Worm (Caenorhabditis elegans) whole organism, L1 larva: ENCODE results near the gene Y45F10B.59.

Experiments
- C34B4.2 ChIP-seq: sonication (generic microtip); optimal IDR thresholded peaks from 2 replicates; lab custom pipeline; 2017; ENCODE audit warnings: mild to moderate bottlenecking, missing genetic modification characterization, missing compliant biosample characterization
- F16B12.6 ChIP-seq: fragments of 150-350 bp; optimal IDR thresholded peaks from 2 replicates; lab custom pipeline; 2014; ENCODE audit warnings: missing biosample characterization, missing genetic modification characterization
- aha-1 ChIP-seq: fragments of 150-350 bp; optimal IDR thresholded peaks from 2 replicates; lab custom pipeline; 2014; ENCODE audit warnings: missing biosample characterization, missing genetic modification characterization
- aly-2 ChIP-seq: fragments of 150-350 bp; optimal IDR thresholded peaks from 2 replicates; lab custom pipeline; 2014; ENCODE audit warnings: missing biosample characterization, missing genetic modification characterization
- ama-1 ChIP-seq: fragments of 150-350 bp; optimal IDR thresholded peaks from 2 replicates; lab custom pipeline; 2014
- ces-1 ChIP-seq: fragments of 150-350 bp; optimal IDR thresholded peaks from 2 replicates; lab custom pipeline; 2014; ENCODE audit warnings: missing biosample characterization, missing genetic modification reagents, missing genetic modification characterization
- efl-1 ChIP-seq, 4 experiments: fragments of 150-350 bp; optimal IDR thresholded peaks in 3 of 4; peaks in 1 of 4; 1 replicate in 1 of 4; 2 replicates in 3 of 4; lab custom pipeline; 2014; ENCODE audit warnings: missing biosample characterization in 2 of 4, missing genetic modification characterization in 2 of 4, missing genetic modification reagents in 2 of 4
- egl-13 ChIP-seq: sonication (generic microtip); optimal IDR thresholded peaks from 2 replicates; lab custom pipeline; 2016; ENCODE audit warnings: missing genotype, missing genetic modification reagents, missing genetic modification characterization, missing compliant biosample characterization
- elt-2 ChIP-seq: sonication (generic microtip); optimal IDR thresholded peaks from 2 replicates; lab custom pipeline; 2016; ENCODE audit warnings: missing genetic modification characterization, mild to moderate bottlenecking, inconsistent platforms, missing compliant biosample characterization, missing genetic modification reagents
- elt-3 ChIP-seq, 6 experiments: fragments of 150-350 bp in 1 of 6; sonication (generic microtip); optimal IDR thresholded peaks; 2 replicates each; lab custom pipeline; 2017 to 2018; ENCODE audit warnings: missing biosample characterization in 6 of 6, missing genetic modification characterization in 6 of 6, inconsistent platforms in 1 of 6
- ets-5 ChIP-seq: fragments of 200-800 bp; sonication (Bioruptor generic); IDR thresholded peaks from 2 replicates; pipeline ENCODE4 v1.3.6; 2022; ENCODE audit warnings: missing genetic modification characterization, missing compliant biosample characterization
- fkh-8 ChIP-seq: sonication (generic microtip); optimal IDR thresholded peaks from 2 replicates; lab custom pipeline; 2016; ENCODE audit warnings: mild to moderate bottlenecking, missing genetic modification characterization, missing compliant biosample characterization
- hlh-4 ChIP-seq: sonication (generic microtip); optimal IDR thresholded peaks from 2 replicates; lab custom pipeline; 2016; ENCODE audit warnings: mild to moderate bottlenecking, missing genetic modification characterization, missing compliant biosample characterization
- hpl-2 ChIP-seq: fragments of 150-350 bp; optimal IDR thresholded peaks from 2 replicates; lab custom pipeline; 2014; ENCODE audit warnings: missing biosample characterization, missing genetic modification reagents, missing genetic modification characterization
- isw-1 ChIP-seq: fragments of 200-800 bp; sonication (Bioruptor generic); IDR thresholded peaks from 2 replicates; pipeline ENCODE4 v1.3.6; 2022; ENCODE audit warnings: missing genetic modification characterization, missing compliant biosample characterization
- jun-1 ChIP-seq: fragments of 150-350 bp; optimal IDR thresholded peaks from 2 replicates; lab custom pipeline; 2014; ENCODE audit warnings: missing biosample characterization, missing genetic modification reagents, missing genetic modification characterization
- lin-13 ChIP-seq: fragments of 150-350 bp; optimal IDR thresholded peaks from 2 replicates; lab custom pipeline; 2014; ENCODE audit warnings: missing biosample characterization, missing genetic modification reagents, missing genetic modification characterization
- lin-15B ChIP-seq: fragments of 150-350 bp; sonication (generic microtip); optimal IDR thresholded peaks from 3 replicates; lab custom pipeline; 2014; ENCODE audit warnings: missing biosample characterization, missing genetic modification characterization
- lin-35 ChIP-seq, 2 experiments: fragments of 150-350 bp; optimal IDR thresholded peaks; 2 replicates each; lab custom pipeline; 2014; ENCODE audit warnings: missing biosample characterization in 2 of 2, missing genetic modification characterization in 2 of 2, missing genetic modification reagents in 2 of 2
- lin-39 ChIP-seq: fragments of 150-350 bp; optimal IDR thresholded peaks from 2 replicates; lab custom pipeline; 2014; ENCODE audit warnings: missing biosample characterization, missing genetic modification reagents, missing genetic modification characterization
- lir-3 ChIP-seq: sonication (generic microtip); optimal IDR thresholded peaks from 2 replicates; lab custom pipeline; 2016; ENCODE audit warnings: mild to moderate bottlenecking, missing genetic modification characterization, moderate library complexity, missing compliant biosample characterization; ENCODE audit not compliant: poor library complexity
- mab-9 ChIP-seq: fragments of 200-800 bp; sonication (Bioruptor generic); IDR thresholded peaks from 2 replicates; pipeline ENCODE4 v1.3.6; 2022; ENCODE audit warnings: missing genetic modification reagents, missing genetic modification characterization, missing compliant biosample characterization
- mef-2 ChIP-seq: fragments of 150-350 bp; optimal IDR thresholded peaks from 2 replicates; lab custom pipeline; 2014; ENCODE audit warnings: missing biosample characterization, missing genetic modification characterization
- nhr-11 ChIP-seq: fragments of 150-350 bp; optimal IDR thresholded peaks from 2 replicates; lab custom pipeline; 2014; ENCODE audit warnings: missing biosample characterization, missing genetic modification characterization
- nhr-19 ChIP-seq: fragments of 200-800 bp; sonication (Bioruptor generic); conservative IDR thresholded peaks from 2 replicates; pipeline ENCODE4 v1.3.6; 2022; ENCODE audit warnings: missing genetic modification characterization, missing compliant biosample characterization
- nhr-20 ChIP-seq: sonication (generic microtip); optimal IDR thresholded peaks from 2 replicates; lab custom pipeline; 2016; ENCODE audit warnings: mild to moderate bottlenecking, missing genetic modification characterization, missing compliant biosample characterization
- nhr-237 ChIP-seq: fragments of 150-350 bp; optimal IDR thresholded peaks from 2 replicates; lab custom pipeline; 2014; ENCODE audit warnings: missing biosample characterization, missing genetic modification characterization
- nhr-71 ChIP-seq: sonication (generic microtip); optimal IDR thresholded peaks from 2 replicates; lab custom pipeline; 2016; ENCODE audit warnings: mild to moderate bottlenecking, missing genetic modification characterization, moderate library complexity, missing compliant biosample characterization
- nhr-76 ChIP-seq: sonication (generic microtip); optimal IDR thresholded peaks from 2 replicates; lab custom pipeline; 2017; ENCODE audit warnings: missing biosample characterization, missing genetic modification characterization
- nhr-77 ChIP-seq: fragments of 150-350 bp; optimal IDR thresholded peaks from 2 replicates; lab custom pipeline; 2014; ENCODE audit warnings: missing biosample characterization, missing genetic modification characterization
- nhr-85 ChIP-seq: sonication (generic microtip); peaks from one replicate; lab custom pipeline; 2016; ENCODE audit warnings: missing genetic modification characterization, inconsistent platforms, missing compliant biosample characterization
- pag-3 ChIP-seq: sonication (generic microtip); optimal IDR thresholded peaks from 2 replicates; lab custom pipeline; 2017; ENCODE audit warnings: missing genetic modification characterization, mild to moderate bottlenecking, missing compliant biosample characterization, antibody characterized with exemption, borderline replicate concordance; ENCODE audit not compliant: insufficient read depth
- pqm-1 ChIP-seq: sonication (generic microtip); optimal IDR thresholded peaks from 3 replicates; lab custom pipeline; 2017; ENCODE audit warnings: missing biosample characterization, missing genetic modification characterization
- rnt-1 ChIP-seq: sonication (generic microtip); optimal IDR thresholded peaks from 2 replicates; lab custom pipeline; 2016; ENCODE audit warnings: mild to moderate bottlenecking, missing genetic modification characterization, moderate library complexity, missing compliant biosample characterization
- sup-37 ChIP-seq: fragments of 200-800 bp; sonication (Bioruptor generic); optimal IDR thresholded peaks from 2 replicates; lab custom pipeline; 2018; ENCODE audit warnings: mild to moderate bottlenecking, missing genetic modification characterization, missing compliant biosample characterization
- tlp-1 ChIP-seq: fragments of 150-350 bp; optimal IDR thresholded peaks from 2 replicates; lab custom pipeline; 2014; ENCODE audit warnings: missing biosample characterization, missing genetic modification characterization
- unc-130 ChIP-seq: fragments of 150-350 bp; optimal IDR thresholded peaks from 2 replicates; lab custom pipeline; 2017; ENCODE audit warnings: missing biosample characterization, missing genetic modification characterization, inconsistent platforms
- xbp-1 ChIP-seq: sonication (generic microtip); optimal IDR thresholded peaks from 2 replicates; lab custom pipeline; 2016; ENCODE audit warnings: missing genetic modification characterization, missing compliant biosample characterization
- zag-1 ChIP-seq: fragments of 150-350 bp; optimal IDR thresholded peaks from 2 replicates; lab custom pipeline; 2014; ENCODE audit warnings: missing biosample characterization, missing genetic modification characterization
- ztf-11 ChIP-seq, 2 experiments: sonication (generic microtip); optimal IDR thresholded peaks; 2 replicates each; lab custom pipeline; 2016 to 2017; ENCODE audit warnings: missing genetic modification characterization in 2 of 2, missing biosample characterization in 1 of 2, missing compliant biosample characterization in 1 of 2
- ztf-4 ChIP-seq: fragments of 150-350 bp; optimal IDR thresholded peaks from 2 replicates; lab custom pipeline; 2014; ENCODE audit warnings: missing biosample characterization, missing genetic modification characterization

Y45F10B.59 gene

ce11 chrIV:13626469-13626868, 24.1 kb downstream of the Y45F10B.59 start, which contains the start of gene sru-21:
TSS of gene sru-21 (plus strand) at chrIV:13626769.
- TF ChIP-seq nhr-77 (tag; lab: Kevin White, UChicago) = no peak

- no peak for TF ChIP-seq ztf-4
- no peak for TF ChIP-seq ets-5 (GFP tag; lab: Robert Waterston, UW)
- no peak for TF ChIP-seq F16B12.6
- no peak for TF ChIP-seq lin-39 (tag; lab: Kevin White, UChicago)
- TF ChIP-seq egl-13 (tag; lab: Kevin White, UChicago) = no peak
- TF ChIP-seq nhr-71 = no peak
- no peak for TF ChIP-seq isw-1 (GFP tag; lab: Robert Waterston, UW)
- no peak for TF ChIP-seq fkh-8 (tag; lab: Kevin White, UChicago)
- no peak for TF ChIP-seq ztf-11 (tag; optimal IDR thresholded peaks at IDR 0.05; lab: Kevin White, UChicago)
- no peak for TF ChIP-seq nhr-85 (tag; lab: Kevin White, UChicago)
- TF ChIP-seq lir-3 (tag; lab: Kevin White, UChicago) = no peak
- TF ChIP-seq pag-3 = no peak
- TF ChIP-seq xbp-1 (tag; lab: Kevin White, UChicago) = no peak
- TF ChIP-seq mef-2 = no peak
- TF ChIP-seq ces-1 = no peak
- no peak for TF ChIP-seq nhr-237 (tag; lab: Kevin White, UChicago)
- no peak for TF ChIP-seq nhr-76
- TF ChIP-seq nhr-19 (GFP tag; lab: Robert Waterston, UW) = no peak
- TF ChIP-seq mab-9 = no peak
- TF ChIP-seq, all 84 proteins: peak for 0
Observed at ce11 chrIV:13632613-13633012, 30.2 kb downstream of the Y45F10B.59 start.

ce11 chrIV:13633165-13633564, 30.7 kb downstream of the Y45F10B.59 start, which contains the start of gene fbxa-98:
TSS of gene fbxa-98 (plus strand) at chrIV:13633407.
- TF ChIP-seq nhr-76 (no peak), rnt-1 (no peak), nhr-11 (tag; lab: Kevin White, UChicago) (no peak), ama-1 (lab: Kevin White, UChicago) (no peak), nhr-20 (no peak), jun-1 (tag; lab: Kevin White, UChicago) (no peak), efl-1 (optimal IDR thresholded peaks at IDR 0.05; lab: Kevin White, UChicago) (no peak), efl-1 (GFP tag; optimal IDR thresholded peaks at IDR 0.05 in 1 of 2; lab: Kevin White, UChicago) (no peak), elt-3 (tag; optimal IDR thresholded peaks at IDR 0.05; lab: Kevin White, UChicago) (no peak), ces-1 (no peak), lin-15B (no peak), lin-13 (GFP tag; lab: Kevin White, UChicago) (no peak)

- no peak for TF ChIP-seq sup-37 (GFP tag; lab: Kevin White, UChicago)
- no peak for TF ChIP-seq aly-2 (tag; lab: Kevin White, UChicago)
- TF ChIP-seq aha-1 = no peak
- TF ChIP-seq zag-1 = no peak
- no peak for TF ChIP-seq elt-2 (tag; lab: Kevin White, UChicago)
- no peak for TF ChIP-seq nhr-237 (tag; lab: Kevin White, UChicago)
- TF ChIP-seq hlh-4 = no peak
- no peak for TF ChIP-seq egl-13 (tag; lab: Kevin White, UChicago)
Observed at ce11 chrIV:13636975-13637374, 34.6 kb downstream of the Y45F10B.59 start, which contains the start of gene C08F11.7. TSS of gene C08F11.7 (plus strand) at chrIV:13637275.

- TF ChIP-seq lir-3 (tag; lab: Kevin White, UChicago) (no peak), ztf-4 (no peak), C34B4.2 (tag; lab: Kevin White, UChicago) (no peak), hpl-2 (GFP tag; lab: Kevin White, UChicago) (no peak), pag-3 (no peak), nhr-11 (tag; lab: Kevin White, UChicago) (no peak), tlp-1 (tag; lab: Kevin White, UChicago) (peak; percentile 1), elt-2 (tag; lab: Kevin White, UChicago) (peak; percentile 80), unc-130 (tag; lab: Kevin White, UChicago) (no peak), pqm-1 (tag; lab: Kevin White, UChicago) (no peak), efl-1 (optimal IDR thresholded peaks at IDR 0.05; lab: Kevin White, UChicago) (no peak), efl-1 (GFP tag; optimal IDR thresholded peaks at IDR 0.05 in 1 of 2; lab: Kevin White, UChicago) (peak in 1 of 2 experiments; percentile 66), lin-35 (GFP tag; optimal IDR thresholded peaks at IDR 0.05; lab: Kevin White, UChicago) (peak in 1 of 2 experiments; percentile 8)
Observed at ce11 chrIV:13639027-13639426, 36.6 kb downstream of the Y45F10B.59 start, which contains the start of gene ugt-22. TSS of gene ugt-22 (plus strand) at chrIV:13639260.
